Fruit fly (Drosophila melanogaster) whole organism, pupa: Measurements from ENCODE around the gene CG44044.

ENCODE experiments used
- CG10348 ChIP-seq: fragments of 200-800 bp; sonication (Bioruptor generic); IDR thresholded peaks from 2 replicates; pipeline ENCODE4 v1.3.6; 2022; ENCODE audit warnings: missing biosample characterization, missing genetic modification characterization
- CG12605 ChIP-seq: fragments of 200-800 bp; sonication (Bioruptor generic); IDR thresholded peaks from 2 replicates; pipeline ENCODE4 v1.3.6; 2022; ENCODE audit warnings: missing biosample characterization, missing genetic modification characterization
- CG14655 ChIP-seq: fragments of 200-800 bp; sonication (Bioruptor generic); optimal IDR thresholded peaks from 3 replicates; lab custom pipeline; 2017; ENCODE audit warnings: mild to moderate bottlenecking, missing biosample characterization, missing genetic modification reagents, missing genetic modification characterization
- CG17806 ChIP-seq: fragments of 200-800 bp; sonication (Bioruptor generic); optimal IDR thresholded peaks from 2 replicates; lab custom pipeline; 2018; ENCODE audit warnings: missing biosample characterization, mild to moderate bottlenecking, missing genetic modification characterization, moderate library complexity
- CG32121 ChIP-seq: fragments of 200-800 bp; sonication (Bioruptor generic); IDR thresholded peaks from 2 replicates; pipeline ENCODE4 v1.3.6; 2022; ENCODE audit warnings: missing biosample characterization, missing genetic modification characterization
- CG34367 ChIP-seq: fragments of 200-800 bp; sonication (Bioruptor generic); optimal IDR thresholded peaks from 2 replicates; lab custom pipeline; 2018; ENCODE audit warnings: missing biosample characterization, mild to moderate bottlenecking, missing genetic modification characterization
- CG4496 ChIP-seq: fragments of 200-800 bp; sonication (Bioruptor generic); IDR thresholded peaks from 3 replicates; pipeline ENCODE4 v1.3.6; 2022; ENCODE audit warnings: missing biosample characterization, missing genetic modification characterization
- CG8159 ChIP-seq: fragments of 200-800 bp; sonication (Bioruptor generic); optimal IDR thresholded peaks from 3 replicates; lab custom pipeline; 2018; ENCODE audit warnings: missing biosample characterization, mild to moderate bottlenecking, missing genetic modification characterization, moderate library complexity
- CG8301 ChIP-seq: fragments of 200-800 bp; sonication (Bioruptor generic); optimal IDR thresholded peaks from 2 replicates; lab custom pipeline; 2018; ENCODE audit warnings: missing biosample characterization, mild to moderate bottlenecking, missing genetic modification characterization
- CG9948 ChIP-seq: fragments of 200-800 bp; sonication (Bioruptor generic); optimal IDR thresholded peaks from 2 replicates; lab custom pipeline; 2018; ENCODE audit warnings: missing biosample characterization, mild to moderate bottlenecking, missing genetic modification characterization, moderate library complexity
- D1 ChIP-seq: fragments of 200-800 bp; sonication (Bioruptor generic); optimal IDR thresholded peaks from 2 replicates; lab custom pipeline; 2018; ENCODE audit warnings: missing biosample characterization, mild to moderate bottlenecking, missing genetic modification characterization, moderate library complexity
- EcR ChIP-seq: fragments of 200-800 bp; sonication (Bioruptor generic); optimal IDR thresholded peaks from 3 replicates; lab custom pipeline; 2019; ENCODE audit warnings: missing biosample characterization, missing genetic modification characterization, mild to moderate bottlenecking, moderate library complexity, missing genetic modification reagents
- Ets98B ChIP-seq: fragments of 200-800 bp; sonication (Bioruptor generic); IDR thresholded peaks from 2 replicates; pipeline ENCODE4 v1.3.6; 2022; ENCODE audit warnings: missing biosample characterization, missing genetic modification characterization
- Pif1A ChIP-seq: fragments of 200-800 bp; sonication (Bioruptor generic); optimal IDR thresholded peaks from 3 replicates; lab custom pipeline; 2016; ENCODE audit warnings: missing biosample characterization, missing genetic modification characterization
- Pif1B ChIP-seq: fragments of 200-800 bp; sonication (Bioruptor generic); optimal IDR thresholded peaks from 3 replicates; lab custom pipeline; 2016; ENCODE audit warnings: missing biosample characterization, missing genetic modification characterization
- Snoo ChIP-seq: fragments of 200-800 bp; sonication (Bioruptor generic); optimal IDR thresholded peaks from 3 replicates; lab custom pipeline; 2017; ENCODE audit warnings: missing biosample characterization, mild to moderate bottlenecking, missing genetic modification characterization, inconsistent platforms
- fd96Ca ChIP-seq: fragments of 200-800 bp; sonication (Bioruptor generic); IDR thresholded peaks from 3 replicates; pipeline ENCODE4 v1.3.6; 2022; ENCODE audit warnings: missing biosample characterization, missing genetic modification characterization
- gl ChIP-seq: fragments of 200-800 bp; sonication (Bioruptor generic); optimal IDR thresholded peaks from 2 replicates; lab custom pipeline; 2018; ENCODE audit warnings: missing biosample characterization, mild to moderate bottlenecking, missing genetic modification characterization
- rn ChIP-seq: fragments of 200-800 bp; sonication (Bioruptor generic); IDR thresholded peaks from 2 replicates; pipeline ENCODE4 v1.3.6; 2022; ENCODE audit warnings: missing biosample characterization, missing genetic modification characterization

The CG44044 gene

DNA sequence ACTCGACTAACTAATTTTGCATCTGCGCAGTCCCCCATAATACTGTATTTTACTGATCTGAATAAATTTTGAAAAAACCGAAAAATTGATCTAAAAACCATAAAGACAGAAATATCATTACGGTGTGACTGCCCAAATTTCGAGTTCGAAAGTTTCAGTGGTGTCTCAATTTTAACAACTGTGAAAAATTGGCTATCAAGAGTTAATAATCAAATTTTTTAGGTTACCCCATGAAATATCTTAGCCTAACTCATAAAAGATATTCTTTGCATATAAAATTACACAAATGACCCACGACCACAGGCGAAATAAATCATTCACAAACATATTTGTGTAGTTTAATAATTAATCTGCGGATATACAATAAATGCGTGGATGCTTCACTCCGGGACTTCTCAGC is 38.4 kb downstream of the CG44044 start, which contains the start of gene CG42446:
CG42446 (minus strand) TSS at position 101 of the 400 bp plus-strand sequence.
- TF ChIP-seq gl (tag; lab: Kevin White, UChicago) (no peak), rn (GFP tag; lab: Robert Waterston, UW) (no peak), CG10348 (GFP tag; lab: Robert Waterston, UW) (no peak), CG8159 (tag; lab: Kevin White, UChicago) (no peak), CG8301 (no peak)

dm6 chr3R:16368288-16368687 is 46.6 kb downstream of the CG44044 start, which contains the start of gene js:
Gene js (minus strand): TSS chr3R:16368306.
- TF ChIP-seq D1 (no peak), fd96Ca (GFP tag; lab: Robert Waterston, UW) (no peak; the same call in 1 of the 3 replicates), EcR (GFP tag; lab: Kevin White, UChicago) (no peak), Pif1B (peak; percentile 49), CG8301 (peak; percentile 81), CG12605 (0 out of 2 replicates have a peak, but pooled peaks have one; percentile 10), Pif1A (GFP tag; lab: Kevin White, UChicago) (peak; percentile 76), CG10348 (GFP tag; lab: Robert Waterston, UW) (peak; percentile 53), CG14655 (GFP tag; lab: Kevin White, UChicago) (no peak), CG17806 (no peak), CG4496 (GFP tag; lab: Robert Waterston, UW) (peak; percentile 70; the same call in 2 of the 3 replicates), gl (tag; lab: Kevin White, UChicago) (no peak), Snoo (tag; lab: Kevin White, UChicago) (no peak), CG34367 (tag; lab: Kevin White, UChicago) (no peak), rn (GFP tag; lab: Robert Waterston, UW) (no peak), CG32121 (GFP tag; lab: Robert Waterston, UW) (peak; percentile 63)
- TF ChIP-seq, all 21 proteins: peak for 7

DNA sequence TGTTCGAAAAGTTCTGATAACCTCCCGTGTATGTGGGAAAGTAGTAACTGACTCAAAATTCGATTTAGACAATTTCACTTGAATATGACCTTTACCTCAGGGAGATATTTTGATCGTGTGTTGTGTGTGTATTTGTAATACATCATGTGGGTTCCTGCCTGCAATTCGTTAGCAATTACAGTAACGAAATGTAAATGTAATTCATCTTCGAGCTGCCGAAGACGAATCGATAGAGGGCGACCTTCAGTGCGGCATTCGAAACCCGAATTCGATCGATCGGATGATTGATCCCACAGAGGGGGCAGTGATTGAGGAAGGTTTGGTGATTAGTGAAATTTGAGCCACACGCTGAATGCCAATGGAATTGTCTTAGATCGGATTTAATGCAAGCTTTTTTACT is 48.8 kb downstream of the CG44044 start, which contains the start of gene CG10317:
CG10317 (minus strand) TSS at position 101 of the 400 bp plus-strand sequence.
- TF ChIP-seq EcR (GFP tag; lab: Kevin White, UChicago) (no peak), Snoo (tag; lab: Kevin White, UChicago) (no peak), CG14655 (GFP tag; lab: Kevin White, UChicago) (no peak), CG32121 (GFP tag; lab: Robert Waterston, UW) (no peak), CG12605 (no peak), Pif1A (GFP tag; lab: Kevin White, UChicago) (no peak), D1 (no peak), fd96Ca (GFP tag; lab: Robert Waterston, UW) (no peak), CG9948 (tag; lab: Kevin White, UChicago) (no peak), Ets98B (GFP tag; lab: Robert Waterston, UW) (no peak), CG8301 (no peak), gl (tag; lab: Kevin White, UChicago) (no peak)
